Worm (Caenorhabditis elegans) whole organism, young adult: ENCODE results near the gene mtm-5.

Source experiments
- C17E4.6 ChIP-seq: fragments of 200-800 bp; sonication (Bioruptor generic); IDR thresholded peaks from 2 replicates; pipeline ENCODE4 v1.3.6; 2022; ENCODE audit warnings: missing genetic modification reagents, missing genetic modification characterization, missing compliant biosample characterization
- D2030.7 ChIP-seq: fragments of 200-800 bp; sonication (Bioruptor generic); IDR thresholded peaks from 2 replicates; pipeline ENCODE4 v1.3.6; 2022; ENCODE audit warnings: missing genetic modification reagents, missing genetic modification characterization, missing compliant biosample characterization
- F33H1.4 ChIP-seq: fragments of 200-800 bp; sonication (Bioruptor generic); IDR thresholded peaks from 2 replicates; pipeline ENCODE4 v1.3.6; 2022; ENCODE audit warnings: missing genetic modification reagents, missing genetic modification characterization, missing compliant biosample characterization
- F37B4.10 ChIP-seq: fragments of 200-800 bp; sonication (Bioruptor generic); IDR thresholded peaks from 2 replicates; pipeline ENCODE4 v1.3.6; 2022; ENCODE audit warnings: missing genetic modification characterization, missing compliant biosample characterization
- F39B2.1 ChIP-seq: fragments of 200-800 bp; sonication (Bioruptor generic); IDR thresholded peaks from 2 replicates; pipeline ENCODE4 v1.3.6; 2022; ENCODE audit warnings: missing genetic modification reagents, missing genetic modification characterization, missing compliant biosample characterization
- F57C9.4 ChIP-seq: sonication (generic microtip); optimal IDR thresholded peaks from 2 replicates; lab custom pipeline; 2017; ENCODE audit warnings: mild to moderate bottlenecking, missing genetic modification characterization, missing compliant biosample characterization
- K11D2.4 ChIP-seq: fragments of 200-800 bp; sonication (Bioruptor generic); IDR thresholded peaks from 2 replicates; pipeline ENCODE4 v1.3.6; 2022; ENCODE audit warnings: missing genetic modification reagents, missing genetic modification characterization, missing compliant biosample characterization
- T26A5.8 ChIP-seq: sonication (generic microtip); optimal IDR thresholded peaks from 2 replicates; lab custom pipeline; 2016; ENCODE audit warnings: missing genetic modification characterization, missing compliant biosample characterization
- Y53F4B.3 ChIP-seq: fragments of 200-800 bp; sonication (Bioruptor generic); IDR thresholded peaks from 2 replicates; pipeline ENCODE4 v1.3.6; 2022; ENCODE audit warnings: missing genetic modification reagents, missing genetic modification characterization, missing compliant biosample characterization
- Y53G8AR.9 ChIP-seq: fragments of 200-800 bp; sonication (Bioruptor generic); conservative IDR thresholded peaks from 2 replicates; pipeline ENCODE4 v1.3.6; 2022; ENCODE audit warnings: missing genetic modification reagents, missing genetic modification characterization, missing compliant biosample characterization
- Y56A3A.18 ChIP-seq: fragments of 200-800 bp; sonication (Bioruptor generic); IDR thresholded peaks from 2 replicates; pipeline ENCODE4 v1.3.6; 2022; ENCODE audit warnings: missing genetic modification reagents, missing genetic modification characterization, missing compliant biosample characterization
- Y67H2A.10 ChIP-seq: fragments of 200-800 bp; sonication (Bioruptor generic); conservative IDR thresholded peaks from 2 replicates; pipeline ENCODE4 v1.3.6; 2022; ENCODE audit warnings: missing genetic modification reagents, missing genetic modification characterization, missing compliant biosample characterization
- Y95B8A.8 ChIP-seq: fragments of 200-800 bp; sonication (Bioruptor generic); IDR thresholded peaks from 2 replicates; pipeline ENCODE4 v1.3.6; 2022; ENCODE audit warnings: missing genetic modification reagents, missing genetic modification characterization, missing compliant biosample characterization
- ZK185.1 ChIP-seq: sonication (generic microtip); optimal IDR thresholded peaks from 2 replicates; lab custom pipeline; 2016; ENCODE audit warnings: mild to moderate bottlenecking, missing genetic modification characterization, missing compliant biosample characterization; ENCODE audit not compliant: poor library complexity, severe bottlenecking
- akir-1 ChIP-seq: fragments of 200-800 bp; sonication (Bioruptor generic); optimal IDR thresholded peaks from 2 replicates; lab custom pipeline; 2018; ENCODE audit warnings: mild to moderate bottlenecking, missing genetic modification characterization, moderate library complexity, missing compliant biosample characterization
- ama-1 ChIP-seq, 3 experiments: fragments of 150-350 bp in 1 of 3; sonication (generic microtip) in 2 of 3; optimal IDR thresholded peaks; 2 replicates each; lab custom pipeline; 2014 to 2018; ENCODE audit warnings: missing biosample characterization in 2 of 3, missing genetic modification characterization in 2 of 3, missing genetic modification reagents in 2 of 3
- atf-7 ChIP-seq: sonication (generic microtip); optimal IDR thresholded peaks from 2 replicates; lab custom pipeline; 2017; ENCODE audit warnings: mild to moderate bottlenecking, missing genetic modification characterization, missing compliant biosample characterization
- athp-1 ChIP-seq: sonication (generic microtip); optimal IDR thresholded peaks from 2 replicates; lab custom pipeline; 2017; ENCODE audit warnings: mild to moderate bottlenecking, missing genetic modification characterization, missing compliant biosample characterization
- attf-6 ChIP-seq: fragments of 200-800 bp; sonication (Bioruptor generic); IDR thresholded peaks from 2 replicates; pipeline ENCODE4 v1.3.6; 2022; ENCODE audit warnings: missing genetic modification reagents, missing genetic modification characterization, missing compliant biosample characterization
- bed-1 ChIP-seq: fragments of 200-800 bp; sonication (Bioruptor generic); IDR thresholded peaks from 2 replicates; pipeline ENCODE4 v1.3.6; 2022; ENCODE audit warnings: missing genetic modification reagents, missing genetic modification characterization, missing compliant biosample characterization
- bed-2 ChIP-seq: fragments of 200-800 bp; sonication (Bioruptor generic); IDR thresholded peaks from 2 replicates; pipeline ENCODE4 v1.3.6; 2022; ENCODE audit warnings: missing genetic modification reagents, missing genetic modification characterization, missing compliant biosample characterization
- cebp-2 ChIP-seq: fragments of 200-800 bp; sonication (Bioruptor generic); IDR thresholded peaks from 2 replicates; pipeline ENCODE4 v1.3.6; 2022; ENCODE audit warnings: missing genetic modification characterization, missing compliant biosample characterization
- ceh-100 ChIP-seq: fragments of 200-800 bp; sonication (Bioruptor generic); IDR thresholded peaks from 2 replicates; pipeline ENCODE4 v1.3.6; 2022; ENCODE audit warnings: missing genetic modification reagents, missing genetic modification characterization, missing compliant biosample characterization
- ceh-27 ChIP-seq: fragments of 200-800 bp; sonication (Bioruptor generic); optimal IDR thresholded peaks from 2 replicates; lab custom pipeline; 2018; ENCODE audit warnings: mild to moderate bottlenecking, missing genetic modification characterization, moderate library complexity, missing compliant biosample characterization
- ceh-58 ChIP-seq: fragments of 200-800 bp; sonication (Bioruptor generic); IDR thresholded peaks from 2 replicates; pipeline ENCODE4 v1.3.6; 2022; ENCODE audit warnings: missing genetic modification characterization, missing compliant biosample characterization
- ceh-91 ChIP-seq: fragments of 200-800 bp; sonication (Bioruptor generic); IDR thresholded peaks from 2 replicates; pipeline ENCODE4 v1.3.6; 2022; ENCODE audit warnings: missing genetic modification reagents, missing genetic modification characterization, missing compliant biosample characterization
- dpff-1 ChIP-seq: sonication (generic microtip); optimal IDR thresholded peaks from 2 replicates; lab custom pipeline; 2017; ENCODE audit warnings: mild to moderate bottlenecking, missing genetic modification characterization, missing compliant biosample characterization
- dpl-1 ChIP-seq: fragments of 150-350 bp; optimal IDR thresholded peaks from 2 replicates; lab custom pipeline; 2014; ENCODE audit warnings: missing biosample characterization, missing genetic modification reagents, missing genetic modification characterization
- lag-1 ChIP-seq: fragments of 200-800 bp; sonication (Bioruptor generic); IDR thresholded peaks from 2 replicates; pipeline ENCODE4 v1.3.6; 2022; ENCODE audit warnings: missing genetic modification reagents, missing genetic modification characterization, missing compliant biosample characterization
- let-607 ChIP-seq, 2 experiments: fragments of 200-800 bp in 1 of 2; sonication (Bioruptor generic) in 1 of 2; sonication (generic microtip) in 1 of 2; optimal IDR thresholded peaks; 2 replicates each; lab custom pipeline; 2016 to 2018; ENCODE audit warnings: mild to moderate bottlenecking in 2 of 2, missing compliant biosample characterization in 2 of 2, missing genetic modification characterization in 2 of 2, moderate library complexity in 2 of 2, missing genotype in 1 of 2
- lin-26 ChIP-seq: fragments of 200-800 bp; sonication (Bioruptor generic); IDR thresholded peaks from 2 replicates; pipeline ENCODE4 v1.3.6; 2022; ENCODE audit warnings: missing genetic modification reagents, missing genetic modification characterization, missing compliant biosample characterization
- lsl-1 ChIP-seq: fragments of 200-800 bp; sonication (Bioruptor generic); optimal IDR thresholded peaks from 2 replicates; lab custom pipeline; 2018; ENCODE audit warnings: mild to moderate bottlenecking, missing genetic modification characterization, moderate library complexity, missing compliant biosample characterization
- mel-28 ChIP-seq: sonication (generic microtip); optimal IDR thresholded peaks from 2 replicates; lab custom pipeline; 2016; ENCODE audit warnings: borderline replicate concordance, mild to moderate bottlenecking, missing genetic modification characterization, missing compliant biosample characterization
- nfya-2 ChIP-seq: fragments of 200-800 bp; sonication (Bioruptor generic); IDR thresholded peaks from 2 replicates; pipeline ENCODE4 v1.3.6; 2022; ENCODE audit warnings: missing genetic modification reagents, missing genetic modification characterization, missing compliant biosample characterization
- nhr-80 ChIP-seq: sonication (generic microtip); optimal IDR thresholded peaks from 2 replicates; lab custom pipeline; 2016; ENCODE audit warnings: missing genetic modification characterization, missing compliant biosample characterization
- nhr-90 ChIP-seq: sonication (generic microtip); optimal IDR thresholded peaks from 2 replicates; lab custom pipeline; 2016; ENCODE audit warnings: missing genotype, mild to moderate bottlenecking, missing genetic modification characterization, missing compliant biosample characterization
- sdz-38 ChIP-seq: sonication (generic microtip); optimal IDR thresholded peaks from 2 replicates; lab custom pipeline; 2016; ENCODE audit warnings: missing genotype, missing genetic modification characterization, missing compliant biosample characterization
- snpc-4 ChIP-seq, 5 experiments: fragments of 150-350 bp in 1 of 5; sonication (generic microtip) in 4 of 5; optimal IDR thresholded peaks; 2 replicates each; lab custom pipeline; 2014 to 2018; ENCODE audit warnings: missing genetic modification characterization in 5 of 5, missing biosample characterization in 3 of 5, antibody characterized with exemption in 2 of 5, mild to moderate bottlenecking in 2 of 5, missing compliant biosample characterization in 2 of 5, missing genotype in 2 of 5, moderate library complexity in 2 of 5, missing genetic modification reagents in 1 of 5
- tlf-1 ChIP-seq: fragments of 200-800 bp; sonication (Bioruptor generic); optimal IDR thresholded peaks from 2 replicates; lab custom pipeline; 2018; ENCODE audit warnings: mild to moderate bottlenecking, missing genetic modification characterization, missing compliant biosample characterization
- unc-130 ChIP-seq: sonication (generic microtip); optimal IDR thresholded peaks from 2 replicates; lab custom pipeline; 2016; ENCODE audit warnings: missing genetic modification reagents, missing genetic modification characterization, missing compliant biosample characterization
- unc-62 ChIP-seq: fragments of 150-350 bp; optimal IDR thresholded peaks from 2 replicates; lab custom pipeline; 2014; ENCODE audit warnings: missing biosample characterization, missing genetic modification reagents, missing genetic modification characterization
- ztf-3 ChIP-seq: fragments of 200-800 bp; sonication (Bioruptor generic); optimal IDR thresholded peaks from 2 replicates; lab custom pipeline; 2018; ENCODE audit warnings: mild to moderate bottlenecking, missing genetic modification characterization, missing compliant biosample characterization

Gene mtm-5

ce11 chrX:5264026-5264425, 20.8 kb upstream of the mtm-5 start, which contains the start of gene Y34B4A.4:
Gene Y34B4A.4 (plus strand): TSS chrX:5264326.
- no peak for TF ChIP-seq ceh-27 (GFP tag; lab: Kevin White, UChicago)
- no peak for TF ChIP-seq Y53G8AR.9
- no peak for TF ChIP-seq atf-7
- TF ChIP-seq mel-28 = no peak
- no peak for TF ChIP-seq snpc-4 (GFP tag; optimal IDR thresholded peaks at IDR 0.05; lab: Kevin White, UChicago)
- TF ChIP-seq snpc-4 (tag; optimal IDR thresholded peaks at IDR 0.05; lab: Kevin White, UChicago) = no peak
- no peak for TF ChIP-seq F39B2.1 (GFP tag; lab: Robert Waterston, UW)
- no peak for TF ChIP-seq ceh-91 (GFP tag; lab: Robert Waterston, UW)
- TF ChIP-seq ama-1 (optimal IDR thresholded peaks at IDR 0.05; lab: Kevin White, UChicago) = no peak
- no peak for TF ChIP-seq ama-1 (GFP tag; optimal IDR thresholded peaks at IDR 0.05; lab: Kevin White, UChicago)
- no peak for TF ChIP-seq cebp-2 (GFP tag; lab: Robert Waterston, UW)
- no peak for TF ChIP-seq unc-130 (GFP tag; lab: Kevin White, UChicago)
- no peak for TF ChIP-seq ztf-3 (GFP tag; lab: Kevin White, UChicago)
- no peak for TF ChIP-seq Y95B8A.8

- TF ChIP-seq nfya-2 (GFP tag; lab: Robert Waterston, UW) = no peak
- TF ChIP-seq F37B4.10 (GFP tag; lab: Robert Waterston, UW) = no peak
- TF ChIP-seq D2030.7 = no peak
- TF ChIP-seq K11D2.4 = no peak
- TF ChIP-seq unc-130 (GFP tag; lab: Kevin White, UChicago) = no peak
- no peak for TF ChIP-seq ceh-100 (GFP tag; lab: Robert Waterston, UW)
- TF ChIP-seq Y67H2A.10 (GFP tag; lab: Robert Waterston, UW) = no peak
Observed at ce11 chrX:5263585-5263984, 20.4 kb upstream of the mtm-5 start.

ce11 chrX:5262033-5262432, 18.8 kb upstream of the mtm-5 start:
- peak; percentile 47 for TF ChIP-seq nhr-80 (tag; lab: Kevin White, UChicago)
- TF ChIP-seq Y53F4B.3 = no peak
- no peak for TF ChIP-seq sdz-38 (tag; lab: Kevin White, UChicago)
- TF ChIP-seq C17E4.6 (GFP tag; lab: Robert Waterston, UW) = no peak
- TF ChIP-seq let-607 (tag; optimal IDR thresholded peaks at IDR 0.05; lab: Kevin White, UChicago) = no peak

ce11 chrX:5260389-5260788, 17.2 kb upstream of the mtm-5 start:
- no peak for TF ChIP-seq lag-1 (GFP tag; lab: Robert Waterston, UW)
- no peak for TF ChIP-seq bed-2 (GFP tag; lab: Robert Waterston, UW)
- no peak for TF ChIP-seq dpl-1
- TF ChIP-seq F57C9.4 (tag; lab: Kevin White, UChicago) = no peak
- TF ChIP-seq attf-6 (GFP tag; lab: Robert Waterston, UW) = no peak
- no peak for TF ChIP-seq ZK185.1
- TF ChIP-seq unc-62 (GFP tag; lab: Kevin White, UChicago) = no peak
- no peak for TF ChIP-seq lsl-1
- TF ChIP-seq akir-1 (GFP tag; lab: Kevin White, UChicago) = no peak
- no peak for TF ChIP-seq nhr-90 (tag; lab: Kevin White, UChicago)
- no peak for TF ChIP-seq Y56A3A.18 (GFP tag; lab: Robert Waterston, UW)
- no peak for TF ChIP-seq T26A5.8 (tag; lab: Kevin White, UChicago)
- TF ChIP-seq F33H1.4 (GFP tag; lab: Robert Waterston, UW) = no peak
- no peak for TF ChIP-seq athp-1 (tag; lab: Kevin White, UChicago)
- TF ChIP-seq ceh-58 (GFP tag; lab: Robert Waterston, UW) = no peak
- TF ChIP-seq tlf-1 (GFP tag; lab: Kevin White, UChicago) = no peak
- TF ChIP-seq dpff-1 (tag; lab: Kevin White, UChicago) = no peak
- no peak for TF ChIP-seq bed-1 (GFP tag; lab: Robert Waterston, UW)
- TF ChIP-seq lin-26 (GFP tag; lab: Robert Waterston, UW) = no peak
